Worm (Caenorhabditis elegans): ENCODE results near the gene clec-130.

Gene clec-130

ce11 chrII:3557417-3557816 is 15.9 kb upstream of the clec-130 start, which contains the start of gene lgc-45:
Gene lgc-45, plus strand, starts transcription at chrII:3557472.
- no peak for TF ChIP-seq unc-42 (tag; optimal IDR thresholded peaks at IDR 0.05)
- no peak for TF ChIP-seq pag-3 (tag; optimal IDR thresholded peaks at IDR 0.05; ENCODE audit: borderline replicate concordance)
- no peak for TF ChIP-seq tbx-2 (tag; optimal IDR thresholded peaks at IDR 0.05)
- TF ChIP-seq elt-2 (tag; optimal IDR thresholded peaks at IDR 0.05): no peak
- TF ChIP-seq pha-2 (tag; optimal IDR thresholded peaks at IDR 0.05): no peak
- no peak for TF ChIP-seq fkh-10 (GFP tag; optimal IDR thresholded peaks at IDR 0.05)
- no peak for TF ChIP-seq C38D4.7 (GFP tag; optimal IDR thresholded peaks at IDR 0.05)
- no peak for TF ChIP-seq ahr-1 (tag; optimal IDR thresholded peaks at IDR 0.05)
- no peak for TF ChIP-seq dmd-4 (tag; optimal IDR thresholded peaks at IDR 0.05; ENCODE audit: borderline replicate concordance)
- TF ChIP-seq ceh-30 (tag; optimal IDR thresholded peaks at IDR 0.05): no peak
- no peak for TF ChIP-seq ceh-19 (GFP tag; optimal IDR thresholded peaks at IDR 0.05)
- no peak for TF ChIP-seq eyg-1 (tag; optimal IDR thresholded peaks at IDR 0.05)

DNA sequence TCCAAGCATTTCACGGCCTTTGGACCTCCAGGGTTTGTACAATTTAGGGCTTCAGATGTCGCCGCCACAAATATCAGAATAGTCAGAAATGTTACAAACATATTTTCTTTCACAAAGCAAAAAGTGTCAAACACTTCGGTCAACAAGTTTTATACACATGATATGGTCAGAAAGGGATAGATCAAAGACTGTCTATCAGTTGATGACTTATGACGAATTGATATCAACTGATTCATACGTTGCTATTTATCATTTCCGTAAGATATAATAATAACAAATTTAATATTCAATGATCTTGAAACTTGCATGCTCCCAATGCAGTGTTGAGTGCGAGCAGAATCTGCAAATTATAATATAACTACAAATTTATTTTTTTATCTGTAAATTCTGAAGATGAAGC is 12.8 kb upstream of the clec-130 start, which contains the start of gene W10G11.1:
Gene W10G11.1 (minus strand): TSS at position 101 of the 400 bp plus-strand sequence.
- TF ChIP-seq lim-6 (tag; optimal IDR thresholded peaks at IDR 0.05) (no peak), nhr-11 (tag; optimal IDR thresholded peaks at IDR 0.05) (no peak), ama-1 (optimal IDR thresholded peaks at IDR 0.05) (no peak), dmd-4 (tag; optimal IDR thresholded peaks at IDR 0.05; ENCODE audit: borderline replicate concordance) (no peak), T23F11.4 (GFP tag; optimal IDR thresholded peaks at IDR 0.05) (no peak), ets-4 (tag; optimal IDR thresholded peaks at IDR 0.05) (no peak), F13H6.1 (tag; optimal IDR thresholded peaks at IDR 0.05) (no peak), odd-2 (tag; optimal IDR thresholded peaks at IDR 0.05) (no peak), elt-2 (tag; optimal IDR thresholded peaks at IDR 0.05) (no peak), gmeb-2 (tag; optimal IDR thresholded peaks at IDR 0.05) (no peak), Y22D7AL.16 (tag; optimal IDR thresholded peaks at IDR 0.05) (no peak)

ce11 chrII:3561561-3561960 is 11.8 kb upstream of the clec-130 start, which contains the start of gene W10G11.2:
Gene W10G11.2, minus strand, starts transcription at chrII:3561661.
- no peak for TF ChIP-seq unc-3 (GFP tag; conservative IDR thresholded peaks at IDR 0.05)
- no peak for TF ChIP-seq unc-3 (tag; optimal IDR thresholded peaks at IDR 0.05)
- no peak for TF ChIP-seq ceh-24 (tag; optimal IDR thresholded peaks at IDR 0.05)
- no peak for TF ChIP-seq eyg-1 (tag; optimal IDR thresholded peaks at IDR 0.05)
- no peak for TF ChIP-seq npax-4 (tag; optimal IDR thresholded peaks at IDR 0.05)
- TF ChIP-seq pqm-1 (tag; optimal IDR thresholded peaks at IDR 0.05): no peak

ce11 chrII:3562419-3562818 is 10.9 kb upstream of the clec-130 start, which contains the start of gene W10G11.3:
Gene W10G11.3, minus strand, starts transcription at chrII:3562519.
- TF ChIP-seq ets-4 (tag; optimal IDR thresholded peaks at IDR 0.05): no peak

- no peak for TF ChIP-seq K09A11.1 (tag; optimal IDR thresholded peaks at IDR 0.05; ENCODE audit: insufficient read depth)
- TF ChIP-seq odd-2 (tag; optimal IDR thresholded peaks at IDR 0.05): no peak
- no peak for TF ChIP-seq ceh-2 (tag; optimal IDR thresholded peaks at IDR 0.05)
- TF ChIP-seq ceh-24 (tag; optimal IDR thresholded peaks at IDR 0.05): no peak
- TF ChIP-seq ceh-9 (tag; optimal IDR thresholded peaks at IDR 0.05): no peak
- TF ChIP-seq lin-11 (tag; optimal IDR thresholded peaks at IDR 0.05): no peak
- no peak for TF ChIP-seq unc-86 (tag; optimal IDR thresholded peaks at IDR 0.05)
- no peak for TF ChIP-seq unc-3 (GFP tag; conservative IDR thresholded peaks at IDR 0.05)
- TF ChIP-seq unc-3 (tag; optimal IDR thresholded peaks at IDR 0.05): no peak
- TF ChIP-seq F13H6.1 (tag; optimal IDR thresholded peaks at IDR 0.05): no peak
- no peak for TF ChIP-seq dve-1 (tag; optimal IDR thresholded peaks at IDR 0.05)
- no peak for TF ChIP-seq gmeb-2 (tag; optimal IDR thresholded peaks at IDR 0.05)
- no peak for TF ChIP-seq pag-3 (tag; optimal IDR thresholded peaks at IDR 0.05; ENCODE audit: borderline replicate concordance)
- TF ChIP-seq ceh-6 (GFP tag; optimal IDR thresholded peaks at IDR 0.05): no peak
- no peak for TF ChIP-seq elt-4 (tag; optimal IDR thresholded peaks at IDR 0.05)
- no peak for TF ChIP-seq hlh-6 (tag; optimal IDR thresholded peaks at IDR 0.05)
- no peak for TF ChIP-seq T23F11.4 (GFP tag; optimal IDR thresholded peaks at IDR 0.05)
These were observed 6.3 kb upstream of the clec-130 start for ce11 chrII:3567066-3567465.
